Worm (Caenorhabditis elegans) whole organism, midembryonic: Measurements from ENCODE around the gene F58A4.1.

Experiments
- T22C8.4 ChIP-seq: fragments of 200-800 bp; sonication (Bioruptor generic); IDR thresholded peaks from 2 replicates; pipeline ENCODE4 v1.3.6; 2022; ENCODE audit warnings: missing genetic modification characterization, missing compliant biosample characterization
- cog-1 ChIP-seq: sonication (generic microtip); optimal IDR thresholded peaks from 2 replicates; lab custom pipeline; 2016; ENCODE audit warnings: missing genetic modification characterization, missing compliant biosample characterization
- flt-1 ChIP-seq: fragments of 200-800 bp; sonication (Bioruptor generic); IDR thresholded peaks from 2 replicates; pipeline ENCODE4 v1.3.6; 2022; ENCODE audit warnings: missing genetic modification characterization, missing compliant biosample characterization
- klf-2 ChIP-seq: fragments of 200-800 bp; sonication (Bioruptor generic); conservative IDR thresholded peaks from 2 replicates; pipeline ENCODE4 v1.3.6; 2022; ENCODE audit warnings: missing genetic modification reagents, missing genetic modification characterization, missing compliant biosample characterization
- ref-1 ChIP-seq: fragments of 200-800 bp; sonication (Bioruptor generic); conservative IDR thresholded peaks from 2 replicates; pipeline ENCODE4 v1.3.6; 2022; ENCODE audit warnings: missing genetic modification reagents, missing genetic modification characterization, missing compliant biosample characterization
- tab-1 ChIP-seq: fragments of 200-800 bp; sonication (Bioruptor generic); IDR thresholded peaks from 2 replicates; pipeline ENCODE4 v1.3.6; 2022; ENCODE audit warnings: missing genetic modification characterization, missing compliant biosample characterization
- ztf-23 ChIP-seq: fragments of 200-800 bp; sonication (Bioruptor generic); IDR thresholded peaks from 2 replicates; pipeline ENCODE4 v1.3.6; 2022; ENCODE audit warnings: missing genetic modification reagents, missing genetic modification characterization, missing compliant biosample characterization
- ztf-29 ChIP-seq: fragments of 200-800 bp; sonication (Bioruptor generic); IDR thresholded peaks from 2 replicates; pipeline ENCODE4 v1.3.6; 2022; ENCODE audit warnings: missing genetic modification reagents, missing genetic modification characterization, missing compliant biosample characterization

ce11 chrIII:9568451-9568850, 29.8 kb upstream of the F58A4.1 start, which contains the start of gene C48B4.13:
- TF ChIP-seq tab-1 (GFP tag; lab: Robert Waterston, UW) (no peak), flt-1 (no peak), ztf-23 (no peak), ref-1 (GFP tag; lab: Robert Waterston, UW) (no peak), ztf-29 (GFP tag; lab: Robert Waterston, UW) (no peak), klf-2 (no peak), cog-1 (tag; lab: Kevin White, UChicago) (no peak), T22C8.4 (GFP tag; lab: Robert Waterston, UW) (no peak)
